Worm (Caenorhabditis elegans): ENCODE results near the gene K08F8.15.

- no peak for TF ChIP-seq snpc-4 (tag; optimal IDR thresholded peaks at IDR 0.05)
- peak; percentile 28 for TF ChIP-seq ama-1 (optimal IDR thresholded peaks at IDR 0.05)
- TF ChIP-seq blmp-1 (tag; optimal IDR thresholded peaks at IDR 0.05; ENCODE audit: insufficient read depth), result no peak
Measured at ce11 chrII:8741277-8741676, 25.3 kb upstream of the K08F8.15 start.

All from whole organism, L2 larva.